Fruit fly (Drosophila melanogaster): ENCODE measurements around the gene bib.

The bib gene

dm6 chr2L:9984078-9984772 is at the start of gene bib:
Gene bib (plus strand): TSS chr2L:9984645.
- TF ChIP-seq h (optimal IDR thresholded peaks at IDR 0.05) (no peak), insv (optimal IDR thresholded peaks at IDR 0.05) (no peak), ttk (optimal IDR thresholded peaks at IDR 0.05) (no peak), Sin3A (optimal IDR thresholded peaks at IDR 0.05) (no peak), Myc (optimal IDR thresholded peaks at IDR 0.05) (no peak), psq (optimal IDR thresholded peaks at IDR 0.05) (no peak)

- TF ChIP-seq insv (optimal IDR thresholded peaks at IDR 0.05) (no peak), h (optimal IDR thresholded peaks at IDR 0.05) (no peak), ttk (optimal IDR thresholded peaks at IDR 0.05) (no peak), Sin3A (optimal IDR thresholded peaks at IDR 0.05) (no peak), psq (optimal IDR thresholded peaks at IDR 0.05) (no peak), Myc (optimal IDR thresholded peaks at IDR 0.05) (no peak)
These were observed 46.5 kb upstream of the bib start, which contains the start of gene Arglu1 for dm6 chr2L:9937908-9938307. Gene Arglu1 (minus strand): TSS chr2L:9938134.

dm6 chr2L:9938631-9939256 is 45.7 kb upstream of the bib start, which contains the start of the genes Datp and CG4619:
Gene Datp (minus strand): TSS chr2L:9938790.
Gene CG4619 (plus strand): TSS chr2L:9938863.
- no peak for TF ChIP-seq Sin3A (optimal IDR thresholded peaks at IDR 0.05)
- TF ChIP-seq Myc (optimal IDR thresholded peaks at IDR 0.05), result no peak
- TF ChIP-seq insv (optimal IDR thresholded peaks at IDR 0.05), result no peak
- TF ChIP-seq ttk (optimal IDR thresholded peaks at IDR 0.05), result no peak
- no peak for TF ChIP-seq psq (optimal IDR thresholded peaks at IDR 0.05)
- no peak for TF ChIP-seq h (optimal IDR thresholded peaks at IDR 0.05)

dm6 chr2L:9943521-9943920 is 40.9 kb upstream of the bib start:
- TF ChIP-seq insv (optimal IDR thresholded peaks at IDR 0.05), result no peak
- no peak for TF ChIP-seq Sin3A (optimal IDR thresholded peaks at IDR 0.05)
- TF ChIP-seq psq (optimal IDR thresholded peaks at IDR 0.05), result no peak
- no peak for TF ChIP-seq ttk (optimal IDR thresholded peaks at IDR 0.05)
- no peak for TF ChIP-seq h (optimal IDR thresholded peaks at IDR 0.05)
- no peak for TF ChIP-seq Myc (optimal IDR thresholded peaks at IDR 0.05)

dm6 chr2L:9945086-9945485 is 39.4 kb upstream of the bib start:
- TF ChIP-seq psq (optimal IDR thresholded peaks at IDR 0.05), result no peak
- TF ChIP-seq ttk (optimal IDR thresholded peaks at IDR 0.05), result no peak

DNA sequence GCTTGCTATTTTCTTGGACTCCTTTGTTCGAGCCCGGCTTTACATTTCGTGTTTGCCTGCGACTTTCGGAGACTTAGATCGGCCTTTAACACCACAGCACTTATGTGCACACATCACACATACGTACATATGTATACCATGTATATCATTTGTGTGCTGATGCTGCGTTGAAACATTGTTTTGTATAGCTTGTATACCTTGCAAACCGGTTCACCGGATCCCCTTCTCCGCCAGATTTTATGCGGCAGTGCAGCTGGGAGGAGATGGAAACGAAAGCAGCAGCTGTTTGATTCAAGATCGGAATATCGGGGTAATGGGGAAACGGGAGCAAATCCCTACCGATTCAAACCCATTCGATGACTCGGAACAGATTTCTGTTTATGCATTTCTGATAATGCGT is 38.4 kb upstream of the bib start:
- TF ChIP-seq Myc (optimal IDR thresholded peaks at IDR 0.05) (no peak), Sin3A (optimal IDR thresholded peaks at IDR 0.05) (no peak), psq (optimal IDR thresholded peaks at IDR 0.05) (no peak), h (optimal IDR thresholded peaks at IDR 0.05) (no peak), insv (optimal IDR thresholded peaks at IDR 0.05) (no peak), ttk (optimal IDR thresholded peaks at IDR 0.05) (no peak)

dm6 chr2L:9947265-9947664 is 37.2 kb upstream of the bib start, which contains the start of gene CG5853:
Gene CG5853 (minus strand): TSS chr2L:9947648.
- TF ChIP-seq h (optimal IDR thresholded peaks at IDR 0.05) (no peak), Myc (optimal IDR thresholded peaks at IDR 0.05) (no peak), insv (optimal IDR thresholded peaks at IDR 0.05) (no peak), psq (optimal IDR thresholded peaks at IDR 0.05) (no peak), ttk (optimal IDR thresholded peaks at IDR 0.05) (no peak), Sin3A (optimal IDR thresholded peaks at IDR 0.05) (no peak)

- no peak for TF ChIP-seq Sin3A (optimal IDR thresholded peaks at IDR 0.05)
- TF ChIP-seq insv (optimal IDR thresholded peaks at IDR 0.05), result no peak
- no peak for TF ChIP-seq psq (optimal IDR thresholded peaks at IDR 0.05)
- no peak for TF ChIP-seq ttk (optimal IDR thresholded peaks at IDR 0.05)
- TF ChIP-seq Myc (optimal IDR thresholded peaks at IDR 0.05), result no peak
- TF ChIP-seq h (optimal IDR thresholded peaks at IDR 0.05), result no peak
These were observed 36.5 kb upstream of the bib start for dm6 chr2L:9947738-9948519.

dm6 chr2L:9948520-9948858 is 36.0 kb upstream of the bib start:
- no peak for TF ChIP-seq ttk (optimal IDR thresholded peaks at IDR 0.05)
- no peak for TF ChIP-seq psq (optimal IDR thresholded peaks at IDR 0.05)
- TF ChIP-seq Sin3A (optimal IDR thresholded peaks at IDR 0.05), result no peak
- no peak for TF ChIP-seq h (optimal IDR thresholded peaks at IDR 0.05)
- no peak for TF ChIP-seq Myc (optimal IDR thresholded peaks at IDR 0.05)
- no peak for TF ChIP-seq insv (optimal IDR thresholded peaks at IDR 0.05)

dm6 chr2L:9949178-9950062 is 35.0 kb upstream of the bib start:
- TF ChIP-seq ttk (optimal IDR thresholded peaks at IDR 0.05) (no peak), h (optimal IDR thresholded peaks at IDR 0.05) (no peak), Sin3A (optimal IDR thresholded peaks at IDR 0.05) (no peak), Myc (optimal IDR thresholded peaks at IDR 0.05) (no peak), psq (optimal IDR thresholded peaks at IDR 0.05) (no peak), insv (optimal IDR thresholded peaks at IDR 0.05) (no peak)

- no peak for TF ChIP-seq Sin3A (optimal IDR thresholded peaks at IDR 0.05)
- no peak for TF ChIP-seq insv (optimal IDR thresholded peaks at IDR 0.05)
- no peak for TF ChIP-seq psq (optimal IDR thresholded peaks at IDR 0.05)
- TF ChIP-seq Myc (optimal IDR thresholded peaks at IDR 0.05), result no peak
- no peak for TF ChIP-seq ttk (optimal IDR thresholded peaks at IDR 0.05)
- TF ChIP-seq h (optimal IDR thresholded peaks at IDR 0.05), result no peak
These were observed 30.3 kb upstream of the bib start, which contains the start of the genes CG13126 and CG4709 for dm6 chr2L:9954119-9954518. Gene CG13126 (minus strand): TSS chr2L:9954181. Gene CG4709 (plus strand): TSS chr2L:9954325.
